Worm (Caenorhabditis elegans): ENCODE results near the gene F37C12.14.

The F37C12.14 gene

DNA sequence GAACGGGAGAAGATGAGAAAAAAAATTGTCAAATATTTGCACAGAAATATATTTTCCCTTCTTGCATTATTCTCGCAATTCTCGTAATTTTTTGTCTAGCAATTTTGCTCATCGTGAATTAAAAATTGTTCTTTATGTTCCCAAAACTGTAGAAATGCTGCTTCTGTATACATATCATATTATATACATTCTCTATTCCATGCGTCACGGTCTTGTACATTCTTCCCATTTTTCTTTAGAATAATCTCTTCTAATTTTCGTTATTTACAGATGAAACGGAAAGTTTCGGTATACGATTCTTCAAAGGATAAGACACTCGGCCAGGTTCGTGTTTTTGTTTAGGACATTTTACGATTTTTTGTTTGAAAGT, 17.8 kb downstream of the F37C12.14 start, which contains the start of gene acs-4:
TSS of gene acs-4 (plus strand) at position 271 of the 370 bp plus-strand sequence.
- no peak for TF ChIP-seq tbx-2 (tag; optimal IDR thresholded peaks at IDR 0.05)
- TF ChIP-seq pat-9 (tag; optimal IDR thresholded peaks at IDR 0.05), result no peak
- no peak for TF ChIP-seq unc-42 (tag; optimal IDR thresholded peaks at IDR 0.05)
- TF ChIP-seq ceh-30 (tag; optimal IDR thresholded peaks at IDR 0.05), result no peak
- TF ChIP-seq ets-4 (tag; optimal IDR thresholded peaks at IDR 0.05), result no peak
- TF ChIP-seq eyg-1 (tag; optimal IDR thresholded peaks at IDR 0.05), result no peak
- no peak for TF ChIP-seq lim-6 (tag; optimal IDR thresholded peaks at IDR 0.05)
- TF ChIP-seq fkh-10 (GFP tag; optimal IDR thresholded peaks at IDR 0.05), result no peak
- no peak for TF ChIP-seq mec-3 (tag; optimal IDR thresholded peaks at IDR 0.05; ENCODE audit: borderline replicate concordance)
- TF ChIP-seq unc-86 (tag; optimal IDR thresholded peaks at IDR 0.05), result no peak
- no peak for TF ChIP-seq nhr-11 (tag; optimal IDR thresholded peaks at IDR 0.05)
- no peak for TF ChIP-seq pqm-1 (tag; optimal IDR thresholded peaks at IDR 0.05)
- TF ChIP-seq nhr-232 (tag; optimal IDR thresholded peaks at IDR 0.05), result no peak
- TF ChIP-seq ceh-9 (tag; optimal IDR thresholded peaks at IDR 0.05), result no peak
- no peak for TF ChIP-seq sdc-2 (tag; optimal IDR thresholded peaks at IDR 0.05)
- TF ChIP-seq ceh-22 (tag; optimal IDR thresholded peaks at IDR 0.05), result no peak
- no peak for TF ChIP-seq ceh-19 (GFP tag; optimal IDR thresholded peaks at IDR 0.05)

ce11 chrIII:7166664-7167567, 18.5 kb downstream of the F37C12.14 start:
- peak; percentile 91 for TF ChIP-seq elt-2 (tag; optimal IDR thresholded peaks at IDR 0.05)
- TF ChIP-seq ceh-6 (GFP tag; optimal IDR thresholded peaks at IDR 0.05), result no peak
- peak; percentile 8 for TF ChIP-seq nfya-1 (tag; optimal IDR thresholded peaks at IDR 0.05)

- TF ChIP-seq elt-2 (tag; optimal IDR thresholded peaks at IDR 0.05), result peak; percentile 45
- no peak for TF ChIP-seq dve-1 (tag; optimal IDR thresholded peaks at IDR 0.05)
- no peak for TF ChIP-seq pat-9 (tag; optimal IDR thresholded peaks at IDR 0.05)
- no peak for TF ChIP-seq rnt-1 (tag; optimal IDR thresholded peaks at IDR 0.05)
- no peak for TF ChIP-seq hlh-8 (tag; optimal IDR thresholded peaks at IDR 0.05)
These were observed 19.6 kb downstream of the F37C12.14 start for ce11 chrIII:7165816-7166229.

DNA sequence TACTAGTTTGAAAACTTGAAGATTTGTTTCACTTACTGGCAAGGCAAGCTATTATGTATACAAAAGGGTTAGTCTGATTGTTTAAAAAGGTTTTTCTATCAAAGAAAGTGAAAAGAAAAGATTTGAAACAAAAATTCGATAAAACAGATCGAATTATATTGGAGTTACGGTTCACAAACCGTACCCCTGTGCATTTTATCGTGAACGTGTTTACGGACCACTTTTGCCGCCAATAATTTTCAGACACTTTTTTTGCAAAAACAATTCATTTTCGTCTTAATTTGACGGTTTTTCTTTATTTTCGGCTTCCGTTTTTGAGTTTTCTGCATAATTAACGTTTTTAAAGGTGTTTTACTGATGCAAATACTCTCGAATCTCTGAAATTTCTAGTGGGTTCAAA, 20.1 kb downstream of the F37C12.14 start:
- TF ChIP-seq dmd-4 (tag; optimal IDR thresholded peaks at IDR 0.05; ENCODE audit: borderline replicate concordance) (no peak), pqm-1 (tag; optimal IDR thresholded peaks at IDR 0.05) (no peak), ref-2 (tag; optimal IDR thresholded peaks at IDR 0.05) (no peak), syd-9 (tag; optimal IDR thresholded peaks at IDR 0.05) (no peak), mec-3 (tag; optimal IDR thresholded peaks at IDR 0.05; ENCODE audit: borderline replicate concordance) (no peak), zip-5 (tag; optimal IDR thresholded peaks at IDR 0.05) (no peak), dve-1 (tag; optimal IDR thresholded peaks at IDR 0.05) (no peak), pha-2 (tag; optimal IDR thresholded peaks at IDR 0.05) (no peak), sox-2 (GFP tag; IDR thresholded peaks at IDR 0.05) (no peak)

ce11 chrIII:7162065-7162762, 23.2 kb downstream of the F37C12.14 start, which contains the start of the genes syf-2 and K04G7.1:
TSS of gene syf-2 (minus strand) at chrIII:7162115.
TSS of gene K04G7.1 (plus strand) at chrIII:7162712.
- TF ChIP-seq ceh-24 (tag; optimal IDR thresholded peaks at IDR 0.05) (no peak), pha-4 (tag; optimal IDR thresholded peaks at IDR 0.05) (no peak), elt-4 (tag; optimal IDR thresholded peaks at IDR 0.05) (no peak), odd-2 (tag; optimal IDR thresholded peaks at IDR 0.05) (no peak), syd-9 (tag; optimal IDR thresholded peaks at IDR 0.05) (no peak), unc-42 (tag; optimal IDR thresholded peaks at IDR 0.05) (peak; percentile 64), K09A11.1 (tag; optimal IDR thresholded peaks at IDR 0.05; ENCODE audit: insufficient read depth) (peak; percentile 42), nhr-11 (tag; optimal IDR thresholded peaks at IDR 0.05) (no peak), zip-5 (tag; optimal IDR thresholded peaks at IDR 0.05) (no peak), unc-86 (tag; optimal IDR thresholded peaks at IDR 0.05) (no peak), ama-1 (optimal IDR thresholded peaks at IDR 0.05) (no peak), tbx-2 (tag; optimal IDR thresholded peaks at IDR 0.05) (peak; percentile 72), tbx-7 (tag; optimal IDR thresholded peaks at IDR 0.05) (no peak), ceh-34 (tag; optimal IDR thresholded peaks at IDR 0.05) (peak; percentile 57), elt-2 (tag; optimal IDR thresholded peaks at IDR 0.05) (peak; percentile 70), npax-4 (tag; optimal IDR thresholded peaks at IDR 0.05) (no peak), lin-11 (tag; optimal IDR thresholded peaks at IDR 0.05) (no peak), ztf-16 (tag; optimal IDR thresholded peaks at IDR 0.05) (peak; percentile 25), dmd-4 (tag; optimal IDR thresholded peaks at IDR 0.05; ENCODE audit: borderline replicate concordance) (no peak), ceh-6 (GFP tag; optimal IDR thresholded peaks at IDR 0.05) (no peak), pax-1 (tag; optimal IDR thresholded peaks at IDR 0.05) (no peak), hlh-6 (tag; optimal IDR thresholded peaks at IDR 0.05) (no peak)

All from whole organism, late embryonic.